Fruit fly (Drosophila melanogaster) whole organism: Measurements from ENCODE around the gene CG10063.

ENCODE experiments used
- CG8478 ChIP-seq: fragments of >200 bp; optimal IDR thresholded peaks from 2 replicates; lab custom pipeline; 2018; ENCODE audit warnings: inconsistent platforms
- EcR ChIP-seq, 2 experiments: fragments of >200 bp; optimal IDR thresholded peaks; 2 replicates each; lab custom pipeline; 2017; ENCODE audit warnings: missing biosample characterization in 2 of 2, missing genetic modification characterization in 2 of 2, missing genetic modification reagents in 2 of 2
- psq ChIP-seq: fragments of >200 bp; optimal IDR thresholded peaks from 2 replicates; lab custom pipeline; 2017
- usp ChIP-seq: fragments of >200 bp; optimal IDR thresholded peaks from 2 replicates; lab custom pipeline; 2017; ENCODE audit warnings: missing biosample characterization, missing genetic modification characterization, mixed read lengths

DNA sequence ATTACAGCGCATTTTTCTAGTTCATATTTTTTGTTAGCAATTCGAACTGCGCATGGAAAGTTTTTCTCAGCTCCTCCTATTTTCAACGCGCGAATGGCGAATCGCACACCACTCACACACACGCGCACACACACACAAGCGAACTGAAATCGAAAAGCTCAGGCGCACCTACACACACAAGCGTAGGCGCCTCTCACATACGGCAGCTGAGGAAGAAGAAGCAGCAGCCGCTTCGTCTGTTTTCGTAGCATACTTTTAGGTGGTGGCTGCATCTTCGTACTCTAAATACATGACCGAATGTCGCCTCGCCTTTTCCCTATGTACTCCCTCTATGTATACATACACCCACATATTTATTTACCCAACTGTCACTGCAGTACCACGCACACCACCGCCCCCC, 46.4 kb downstream of the CG10063 start:
- TF ChIP-seq EcR (GFP tag; optimal IDR thresholded peaks at IDR 0.05; lab: Kevin White, UChicago) (no peak), psq (lab: Kevin White, UChicago) (no peak), CG8478 (lab: Kevin White, UChicago) (no peak), usp (GFP tag; lab: Kevin White, UChicago) (no peak)
